Fruit fly (Drosophila melanogaster) whole organism, prepupa: ENCODE results near the gene CG8188.

Experiments
- CG10669 ChIP-seq: fragments of 200-800 bp; sonication (Bioruptor generic); optimal IDR thresholded peaks from 3 replicates; lab custom pipeline; 2018; ENCODE audit warnings: missing biosample characterization, mild to moderate bottlenecking, missing genetic modification characterization, moderate library complexity
- CG11762 ChIP-seq: fragments of 200-800 bp; sonication (Bioruptor generic); optimal IDR thresholded peaks from 3 replicates; lab custom pipeline; 2016; ENCODE audit warnings: missing biosample characterization, missing genetic modification characterization; ENCODE audit not compliant: insufficient read depth
- CG31627 ChIP-seq: fragments of 200-800 bp; sonication (Bioruptor generic); optimal IDR thresholded peaks from 3 replicates; lab custom pipeline; 2016; ENCODE audit warnings: missing biosample characterization, missing genetic modification characterization
- CG8319 ChIP-seq: fragments of 200-800 bp; sonication (Bioruptor generic); optimal IDR thresholded peaks from 3 replicates; lab custom pipeline; 2016; ENCODE audit warnings: missing biosample characterization, missing genetic modification characterization
- Eip75B ChIP-seq: fragments of 200-800 bp; sonication (Bioruptor generic); optimal IDR thresholded peaks from 3 replicates; lab custom pipeline; 2016; ENCODE audit warnings: missing biosample characterization, missing genetic modification characterization
- Ets21C ChIP-seq: fragments of 200-800 bp; sonication (Bioruptor generic); optimal IDR thresholded peaks from 3 replicates; lab custom pipeline; 2016; ENCODE audit warnings: missing biosample characterization, missing genetic modification characterization
- Gug ChIP-seq: fragments of 200-800 bp; sonication (Bioruptor generic); IDR thresholded peaks from 2 replicates; pipeline ENCODE4 v1.3.6; 2022; ENCODE audit warnings: missing biosample characterization, missing genetic modification characterization
- Met ChIP-seq: fragments of 200-800 bp; sonication (Bioruptor generic); optimal IDR thresholded peaks from 3 replicates; lab custom pipeline; 2016; ENCODE audit warnings: missing biosample characterization, missing genetic modification characterization
- OdsH ChIP-seq: fragments of 200-800 bp; sonication (Bioruptor generic); optimal IDR thresholded peaks from 3 replicates; lab custom pipeline; 2016; ENCODE audit warnings: missing biosample characterization, missing genetic modification characterization
- Smox ChIP-seq: fragments of 200-800 bp; sonication (Bioruptor generic); optimal IDR thresholded peaks from 3 replicates; lab custom pipeline; 2016; ENCODE audit warnings: missing biosample characterization, missing genetic modification characterization
- Sox102F ChIP-seq: fragments of 200-800 bp; sonication (Bioruptor generic); optimal IDR thresholded peaks from 2 replicates; lab custom pipeline; 2016; ENCODE audit warnings: missing biosample characterization, mild to moderate bottlenecking, missing genetic modification characterization
- Sox15 ChIP-seq: fragments of 200-800 bp; sonication (Bioruptor generic); optimal IDR thresholded peaks from 3 replicates; lab custom pipeline; 2016; ENCODE audit warnings: missing biosample characterization, missing genetic modification characterization
- esn ChIP-seq: fragments of 200-800 bp; sonication (Bioruptor generic); optimal IDR thresholded peaks from 2 replicates; lab custom pipeline; 2016; ENCODE audit warnings: missing biosample characterization, mild to moderate bottlenecking, missing genetic modification characterization, moderate library complexity
- fd85E ChIP-seq: fragments of 200-800 bp; sonication (Bioruptor generic); optimal IDR thresholded peaks from 3 replicates; lab custom pipeline; 2016; ENCODE audit warnings: missing biosample characterization, missing genetic modification characterization

DNA sequence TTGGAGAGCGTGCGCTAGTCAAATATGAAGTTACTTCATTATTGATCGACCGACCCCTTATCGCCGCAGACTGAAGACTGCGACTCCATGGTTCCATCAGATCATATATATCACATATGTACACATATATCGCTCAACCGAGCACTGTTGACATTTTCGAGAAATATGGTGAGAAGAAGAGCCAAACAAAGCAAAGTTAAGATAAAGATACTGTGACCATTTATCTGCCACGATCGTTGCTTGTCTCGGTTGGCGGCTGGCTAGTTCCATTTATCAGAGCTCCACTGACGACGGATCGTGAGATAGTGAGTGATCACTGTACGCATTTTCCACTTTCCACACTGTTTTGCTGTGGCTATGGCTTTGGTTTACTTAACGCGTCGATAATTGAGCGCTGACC lies 40.8 kb upstream of the CG8188 start:
- TF ChIP-seq CG31627 (GFP tag; lab: Kevin White, UChicago) (no peak), Gug (no peak), CG8319 (no peak), Eip75B (no peak), fd85E (GFP tag; lab: Kevin White, UChicago) (no peak), OdsH (no peak), CG11762 (no peak), Ets21C (GFP tag; lab: Kevin White, UChicago) (no peak), Sox102F (GFP tag; lab: Kevin White, UChicago) (no peak), CG10669 (no peak), Met (GFP tag; lab: Kevin White, UChicago) (no peak), Smox (GFP tag; lab: Kevin White, UChicago) (no peak), esn (no peak), Sox15 (GFP tag; lab: Kevin White, UChicago) (no peak)
